Worm (Caenorhabditis elegans) whole organism, young adult: ENCODE data around the gene lmp-1.

ENCODE experiments used
- B0261.1 ChIP-seq: sonication (generic microtip); optimal IDR thresholded peaks from 2 replicates; lab custom pipeline; 2016; ENCODE audit warnings: mild to moderate bottlenecking, missing genetic modification characterization, moderate library complexity, missing compliant biosample characterization
- B0336.3 ChIP-seq: fragments of 200-800 bp; sonication (Bioruptor generic); IDR thresholded peaks from 2 replicates; pipeline ENCODE4 v1.3.6; 2022; ENCODE audit warnings: missing genetic modification characterization, missing compliant biosample characterization
- F10E7.11 ChIP-seq: sonication (generic microtip); optimal IDR thresholded peaks from 2 replicates; lab custom pipeline; 2017; ENCODE audit warnings: mild to moderate bottlenecking, missing genetic modification characterization, moderate library complexity, missing compliant biosample characterization
- F23B12.7 ChIP-seq: sonication (generic microtip); optimal IDR thresholded peaks from 2 replicates; lab custom pipeline; 2017; ENCODE audit warnings: missing genetic modification characterization, mild to moderate bottlenecking, missing compliant biosample characterization, antibody characterized with exemption, moderate library complexity; ENCODE audit not compliant: insufficient read depth
- F33H1.4 ChIP-seq: fragments of 200-800 bp; sonication (Bioruptor generic); IDR thresholded peaks from 2 replicates; pipeline ENCODE4 v1.3.6; 2022; ENCODE audit warnings: missing genetic modification reagents, missing genetic modification characterization, missing compliant biosample characterization
- F37B4.10 ChIP-seq: fragments of 200-800 bp; sonication (Bioruptor generic); IDR thresholded peaks from 2 replicates; pipeline ENCODE4 v1.3.6; 2022; ENCODE audit warnings: missing genetic modification characterization, missing compliant biosample characterization
- F49E8.2 ChIP-seq: sonication (generic microtip); optimal IDR thresholded peaks from 3 replicates; lab custom pipeline; 2017; ENCODE audit warnings: missing genetic modification characterization, mild to moderate bottlenecking, missing compliant biosample characterization, antibody characterized with exemption, moderate library complexity; ENCODE audit not compliant: insufficient read depth
- F55B11.4 ChIP-seq: sonication (generic microtip); optimal IDR thresholded peaks from 2 replicates; lab custom pipeline; 2016; ENCODE audit warnings: missing compliant biosample characterization, missing genetic modification characterization, borderline replicate concordance; ENCODE audit not compliant: insufficient read depth
- Y56A3A.18 ChIP-seq: fragments of 200-800 bp; sonication (Bioruptor generic); IDR thresholded peaks from 2 replicates; pipeline ENCODE4 v1.3.6; 2022; ENCODE audit warnings: missing genetic modification reagents, missing genetic modification characterization, missing compliant biosample characterization
- atf-7 ChIP-seq: sonication (generic microtip); optimal IDR thresholded peaks from 2 replicates; lab custom pipeline; 2017; ENCODE audit warnings: mild to moderate bottlenecking, missing genetic modification characterization, missing compliant biosample characterization
- attf-3 ChIP-seq: fragments of 200-800 bp; sonication (Bioruptor generic); conservative IDR thresholded peaks from 2 replicates; pipeline ENCODE4 v1.3.6; 2022; ENCODE audit warnings: missing genetic modification reagents, missing genetic modification characterization, missing compliant biosample characterization
- bed-2 ChIP-seq: fragments of 200-800 bp; sonication (Bioruptor generic); IDR thresholded peaks from 2 replicates; pipeline ENCODE4 v1.3.6; 2022; ENCODE audit warnings: missing genetic modification reagents, missing genetic modification characterization, missing compliant biosample characterization
- ccch-3 ChIP-seq: fragments of 200-800 bp; sonication (Bioruptor generic); optimal IDR thresholded peaks from 2 replicates; lab custom pipeline; 2018; ENCODE audit warnings: mild to moderate bottlenecking, missing genetic modification characterization, missing compliant biosample characterization
- cebp-2 ChIP-seq: fragments of 200-800 bp; sonication (Bioruptor generic); IDR thresholded peaks from 2 replicates; pipeline ENCODE4 v1.3.6; 2022; ENCODE audit warnings: missing genetic modification characterization, missing compliant biosample characterization
- ceh-79 ChIP-seq: sonication (generic microtip); optimal IDR thresholded peaks from 2 replicates; lab custom pipeline; 2017; ENCODE audit warnings: mild to moderate bottlenecking, missing genetic modification characterization, missing compliant biosample characterization
- dpl-1 ChIP-seq: fragments of 150-350 bp; optimal IDR thresholded peaks from 2 replicates; lab custom pipeline; 2014; ENCODE audit warnings: missing biosample characterization, missing genetic modification reagents, missing genetic modification characterization
- egrh-3 ChIP-seq: fragments of 200-800 bp; sonication (Bioruptor generic); IDR thresholded peaks from 2 replicates; pipeline ENCODE4 v1.3.6; 2022; ENCODE audit warnings: missing genetic modification reagents, missing genetic modification characterization, missing compliant biosample characterization
- ets-4 ChIP-seq: fragments of 200-800 bp; sonication (Bioruptor generic); optimal IDR thresholded peaks from 2 replicates; lab custom pipeline; 2018; ENCODE audit warnings: mild to moderate bottlenecking, missing genetic modification characterization, missing compliant biosample characterization
- fkh-3 ChIP-seq: sonication (generic microtip); optimal IDR thresholded peaks from 2 replicates; lab custom pipeline; 2016; ENCODE audit warnings: mild to moderate bottlenecking, missing genetic modification characterization, missing compliant biosample characterization
- hmg-1.2 ChIP-seq: fragments of 200-800 bp; sonication (Bioruptor generic); IDR thresholded peaks from 2 replicates; pipeline ENCODE4 v1.3.6; 2022; ENCODE audit warnings: missing genetic modification reagents, missing genetic modification characterization, missing compliant biosample characterization
- let-526 ChIP-seq: fragments of 200-800 bp; sonication (Bioruptor generic); IDR thresholded peaks from 2 replicates; pipeline ENCODE4 v1.3.6; 2022; ENCODE audit warnings: missing genetic modification reagents, missing genetic modification characterization, missing compliant biosample characterization
- lin-26 ChIP-seq: fragments of 200-800 bp; sonication (Bioruptor generic); IDR thresholded peaks from 2 replicates; pipeline ENCODE4 v1.3.6; 2022; ENCODE audit warnings: missing genetic modification reagents, missing genetic modification characterization, missing compliant biosample characterization
- lir-1 ChIP-seq: fragments of 200-800 bp; sonication (Bioruptor generic); conservative IDR thresholded peaks from 2 replicates; pipeline ENCODE4 v1.3.6; 2022; ENCODE audit warnings: missing genetic modification reagents, missing genetic modification characterization, missing compliant biosample characterization
- madf-6 ChIP-seq: fragments of 200-800 bp; sonication (Bioruptor generic); IDR thresholded peaks from 2 replicates; pipeline ENCODE4 v1.3.6; 2022; ENCODE audit warnings: missing genetic modification reagents, missing genetic modification characterization, missing compliant biosample characterization
- mcd-1 ChIP-seq: fragments of 200-800 bp; sonication (Bioruptor generic); IDR thresholded peaks from 2 replicates; pipeline ENCODE4 v1.3.6; 2022; ENCODE audit warnings: missing genetic modification reagents, missing genetic modification characterization, missing compliant biosample characterization
- mxl-1 ChIP-seq: sonication (generic microtip); optimal IDR thresholded peaks from 2 replicates; lab custom pipeline; 2016; ENCODE audit warnings: missing genetic modification characterization, missing compliant biosample characterization
- nhr-179 ChIP-seq: sonication (generic microtip); optimal IDR thresholded peaks from 2 replicates; lab custom pipeline; 2016; ENCODE audit warnings: mild to moderate bottlenecking, missing genetic modification characterization, missing compliant biosample characterization
- pbrm-1 ChIP-seq: fragments of 200-800 bp; sonication (Bioruptor generic); IDR thresholded peaks from 2 replicates; pipeline ENCODE4 v1.3.6; 2022; ENCODE audit warnings: missing genetic modification reagents, missing genetic modification characterization, missing compliant biosample characterization
- pha-4 ChIP-seq: fragments of 150-350 bp; sonication (generic microtip); optimal IDR thresholded peaks from 2 replicates; lab custom pipeline; 2014; ENCODE audit warnings: missing biosample characterization, missing genetic modification reagents, missing genetic modification characterization
- repo-1 ChIP-seq: sonication (generic microtip); optimal IDR thresholded peaks from 2 replicates; lab custom pipeline; 2017; ENCODE audit warnings: mild to moderate bottlenecking, missing genetic modification characterization, missing compliant biosample characterization
- snpc-1.1 ChIP-seq: sonication (generic microtip); optimal IDR thresholded peaks from 2 replicates; lab custom pipeline; 2017; ENCODE audit warnings: missing genetic modification characterization, mild to moderate bottlenecking, missing compliant biosample characterization, antibody characterized with exemption, moderate library complexity, missing genotype, missing genetic modification reagents; ENCODE audit not compliant: insufficient read depth
- sptf-2 ChIP-seq: fragments of 200-800 bp; sonication (Bioruptor generic); optimal IDR thresholded peaks from 2 replicates; lab custom pipeline; 2018; ENCODE audit warnings: mild to moderate bottlenecking, missing genetic modification characterization, missing compliant biosample characterization
- tbp1 ChIP-seq: fragments of 200-800 bp; sonication (Bioruptor generic); optimal IDR thresholded peaks from 2 replicates; lab custom pipeline; 2018; ENCODE audit warnings: mild to moderate bottlenecking, missing genetic modification characterization, missing compliant biosample characterization
- zfh-2 ChIP-seq: fragments of 200-800 bp; sonication (Bioruptor generic); conservative IDR thresholded peaks from 2 replicates; pipeline ENCODE4 v1.3.6; 2022; ENCODE audit warnings: missing genetic modification reagents, missing genetic modification characterization, missing compliant biosample characterization
- ztf-25 ChIP-seq: fragments of 200-800 bp; sonication (Bioruptor generic); IDR thresholded peaks from 2 replicates; pipeline ENCODE4 v1.3.6; 2022; ENCODE audit warnings: missing genetic modification reagents, missing genetic modification characterization, missing compliant biosample characterization
- ztf-26 ChIP-seq: sonication (generic microtip); optimal IDR thresholded peaks from 2 replicates; lab custom pipeline; 2017; ENCODE audit warnings: missing genetic modification characterization, missing compliant biosample characterization
- ztf-28 ChIP-seq: fragments of 200-800 bp; sonication (Bioruptor generic); IDR thresholded peaks from 2 replicates; pipeline ENCODE4 v1.3.6; 2022; ENCODE audit warnings: missing genetic modification reagents, missing genetic modification characterization, missing compliant biosample characterization

lmp-1 gene

DNA sequence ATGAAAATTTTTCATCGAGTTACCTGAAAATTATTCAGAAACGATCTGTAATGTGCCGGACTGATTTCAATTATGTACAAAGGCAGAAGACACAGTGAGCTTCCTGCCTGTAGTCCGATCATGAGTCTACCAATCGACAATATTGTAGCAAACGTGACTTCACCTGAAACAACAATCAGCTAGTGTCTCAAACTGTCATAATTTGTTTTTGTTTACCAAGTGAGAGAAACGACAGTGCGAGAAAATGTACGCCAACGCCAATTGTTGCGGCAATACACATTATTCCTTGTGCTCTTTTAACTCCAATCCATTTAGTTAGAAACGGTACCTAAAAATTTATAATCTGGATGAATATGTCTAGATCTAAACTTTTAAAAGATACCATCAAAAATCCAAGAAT is 40.1 kb downstream of the lmp-1 start:
- TF ChIP-seq mxl-1 = no peak
- TF ChIP-seq let-526 (GFP tag; lab: Robert Waterston, UW) = no peak
- no peak for TF ChIP-seq F37B4.10 (GFP tag; lab: Robert Waterston, UW)
- TF ChIP-seq hmg-1.2 (GFP tag; lab: Robert Waterston, UW) = no peak
- no peak for TF ChIP-seq F10E7.11 (tag; lab: Kevin White, UChicago)
- no peak for TF ChIP-seq ztf-25 (GFP tag; lab: Robert Waterston, UW)
- TF ChIP-seq repo-1 (tag; lab: Kevin White, UChicago) = no peak
- TF ChIP-seq nhr-179 (tag; lab: Kevin White, UChicago) = no peak
- no peak for TF ChIP-seq dpl-1 (GFP tag; lab: Kevin White, UChicago)
- no peak for TF ChIP-seq bed-2
- no peak for TF ChIP-seq F23B12.7
- TF ChIP-seq sptf-2 = no peak
- TF ChIP-seq attf-3 (GFP tag; lab: Robert Waterston, UW) = no peak
- no peak for TF ChIP-seq snpc-1.1
- no peak for TF ChIP-seq F49E8.2 (tag; lab: Kevin White, UChicago)
- no peak for TF ChIP-seq atf-7 (tag; lab: Kevin White, UChicago)
- no peak for TF ChIP-seq lir-1 (GFP tag; lab: Robert Waterston, UW)
- no peak for TF ChIP-seq mcd-1 (GFP tag; lab: Robert Waterston, UW)
- TF ChIP-seq, all 124 proteins: peak for 0

DNA sequence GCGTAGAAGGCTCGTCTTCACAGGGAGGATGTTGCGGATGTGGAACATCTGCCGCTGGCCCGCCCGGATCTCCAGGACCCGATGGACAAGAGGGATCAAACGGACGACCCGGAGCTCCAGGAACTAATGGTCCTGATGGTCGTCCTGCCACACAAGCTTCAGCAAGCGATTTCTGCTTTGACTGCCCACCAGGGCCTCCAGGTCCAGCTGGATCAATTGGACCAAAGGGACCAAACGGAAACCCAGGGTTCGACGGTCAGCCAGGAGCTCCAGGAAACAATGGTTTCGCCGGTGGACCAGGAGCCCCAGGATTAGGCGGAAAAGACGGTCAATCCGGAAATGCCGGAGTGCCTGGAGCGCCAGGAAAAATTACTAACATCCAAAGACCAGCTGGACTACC is 42.9 kb downstream of the lmp-1 start:
- TF ChIP-seq egrh-3 (GFP tag; lab: Robert Waterston, UW) = peak; percentile 58; the same call in 1 of the 2 replicates
- peak; percentile 16 for TF ChIP-seq ceh-79 (tag; lab: Kevin White, UChicago)
- peak; percentile 29; the same call in 1 of the 2 replicates for TF ChIP-seq B0336.3 (GFP tag; lab: Robert Waterston, UW)
- TF ChIP-seq F33H1.4 (GFP tag; lab: Robert Waterston, UW) = no peak
- TF ChIP-seq zfh-2 (GFP tag; lab: Robert Waterston, UW) = peak; percentile 78
- TF ChIP-seq lin-26 (GFP tag; lab: Robert Waterston, UW) = 0 out of 2 replicates have a peak, but pooled peaks have one; percentile 20
- TF ChIP-seq ccch-3 = no peak
- TF ChIP-seq, all 124 proteins: peak for 5

DNA sequence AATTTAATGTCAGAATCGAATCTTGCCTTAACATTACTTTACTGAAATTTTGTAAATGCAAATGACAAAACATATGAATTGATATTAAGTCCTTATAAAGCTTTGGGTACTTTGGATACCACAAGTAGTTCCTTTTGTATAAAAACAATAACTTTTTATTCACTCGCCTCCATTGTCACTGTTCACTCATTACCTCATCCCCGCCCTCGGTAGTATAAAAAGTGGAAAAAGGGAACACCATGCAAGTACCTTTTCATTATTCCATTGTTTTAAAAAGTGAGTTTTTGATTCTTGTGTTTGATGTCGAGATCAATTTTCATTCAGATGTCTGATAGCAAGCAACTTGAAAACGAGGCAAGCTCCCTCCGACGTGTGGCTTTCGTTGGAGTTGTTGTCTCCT is 43.5 kb downstream of the lmp-1 start, which contains the start of gene col-171:
Gene col-171, plus strand, starts transcription at position 301 of the 400 bp plus-strand sequence.
- TF ChIP-seq snpc-1.1 (no peak), B0336.3 (GFP tag; lab: Robert Waterston, UW) (no peak), tbp1 (no peak), Y56A3A.18 (GFP tag; lab: Robert Waterston, UW) (no peak), pbrm-1 (GFP tag; lab: Robert Waterston, UW) (no peak), ztf-28 (GFP tag; lab: Robert Waterston, UW) (no peak), madf-6 (GFP tag; lab: Robert Waterston, UW) (no peak), ztf-26 (tag; lab: Kevin White, UChicago) (no peak)

DNA sequence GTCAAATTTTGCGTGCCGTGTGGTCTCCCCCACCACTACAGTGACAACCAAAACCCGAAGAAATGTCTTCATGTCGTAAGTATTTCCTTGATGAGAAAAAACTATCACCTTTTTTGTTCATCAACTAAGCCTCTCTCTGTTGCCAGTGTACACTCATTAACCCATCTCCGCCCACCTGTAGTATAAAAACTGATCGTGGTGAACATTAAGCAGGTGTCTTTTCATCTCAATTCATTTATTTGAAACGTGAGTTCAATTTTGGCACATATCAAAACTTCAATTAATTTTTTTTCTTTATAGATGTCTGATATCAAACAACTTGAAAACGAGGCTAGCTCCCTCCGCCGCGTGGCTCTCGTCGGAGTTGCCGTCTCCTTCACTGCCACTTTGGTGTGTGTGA is 46.1 kb downstream of the lmp-1 start, which contains the start of gene col-170:
Gene col-170, plus strand, starts transcription at position 301 of the 400 bp plus-strand sequence.
- TF ChIP-seq ztf-25 (GFP tag; lab: Robert Waterston, UW) (no peak), B0261.1 (tag; lab: Kevin White, UChicago) (no peak), bed-2 (no peak), ets-4 (GFP tag; lab: Kevin White, UChicago) (no peak), cebp-2 (no peak), pha-4 (tag; lab: Kevin White, UChicago) (no peak), fkh-3 (tag; lab: Kevin White, UChicago) (no peak), F55B11.4 (tag; lab: Kevin White, UChicago) (no peak)
